Worm (Caenorhabditis elegans): Measurements from ENCODE around the gene F44E2.8.

The F44E2.8 gene

ce11 chrIII:8849507-8849906 is at the start of gene F44E2.8:
Gene F44E2.8 (minus strand): TSS chrIII:8849877.
- TF ChIP-seq cog-1 (tag; optimal IDR thresholded peaks at IDR 0.05): no peak

DNA sequence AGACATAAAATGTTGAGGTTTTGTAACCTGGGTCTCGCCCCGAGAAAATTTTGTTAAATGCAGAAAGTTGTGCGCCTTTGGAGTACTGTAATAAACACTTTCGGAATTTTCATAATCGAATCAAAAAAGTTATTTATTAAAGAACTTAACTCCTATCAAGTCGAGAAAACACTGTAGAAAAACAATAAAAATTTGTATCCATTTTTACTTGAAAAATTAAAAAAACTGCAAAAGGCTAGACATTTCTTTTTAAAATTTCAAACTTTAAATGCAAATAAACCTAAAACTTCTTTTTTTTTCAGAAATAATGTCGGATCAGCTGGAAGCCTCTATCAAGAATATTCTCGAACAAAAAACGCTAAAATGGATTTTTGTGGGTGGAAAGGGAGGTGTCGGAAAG is 45.1 kb upstream of the F44E2.8 start, which contains the start of gene asna-1:
TSS of gene asna-1 (plus strand) at position 301 of the 400 bp plus-strand sequence.
- TF ChIP-seq T22C8.4 (GFP tag; IDR thresholded peaks at IDR 0.05) (no peak), cog-1 (tag; optimal IDR thresholded peaks at IDR 0.05) (no peak), ztf-29 (GFP tag; IDR thresholded peaks at IDR 0.05) (no peak), tab-1 (GFP tag; IDR thresholded peaks at IDR 0.05) (no peak), klf-2 (GFP tag; conservative IDR thresholded peaks at IDR 0.05) (no peak), flt-1 (GFP tag; IDR thresholded peaks at IDR 0.05) (no peak), ref-1 (GFP tag; conservative IDR thresholded peaks at IDR 0.05) (no peak), med-1 (GFP tag; optimal IDR thresholded peaks at IDR 0.05; ENCODE audit: insufficient read depth) (no peak), ztf-23 (GFP tag; IDR thresholded peaks at IDR 0.05) (no peak)

DNA sequence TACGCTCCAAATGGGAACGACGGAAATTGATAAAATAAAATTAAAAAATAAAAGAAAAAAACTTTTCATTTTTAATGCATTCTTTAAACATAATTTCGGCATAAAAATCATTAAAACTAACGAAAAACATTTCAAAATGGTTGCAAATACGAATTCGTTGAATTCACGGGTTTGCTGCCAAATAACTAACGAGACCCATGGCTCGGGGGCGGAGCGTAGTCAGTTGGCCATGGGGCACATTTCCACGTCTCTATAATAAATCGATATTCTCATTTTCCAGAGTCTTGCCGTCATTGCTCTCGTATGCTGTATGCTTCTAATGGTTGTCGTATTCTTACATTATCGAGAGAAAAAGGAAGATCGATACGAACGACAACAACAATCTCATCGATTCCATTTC is 43.8 kb upstream of the F44E2.8 start, which contains the start of gene ZK637.4:
TSS of gene ZK637.4 (plus strand) at position 301 of the 400 bp plus-strand sequence.
- TF ChIP-seq klf-2 (GFP tag; conservative IDR thresholded peaks at IDR 0.05) (no peak), cog-1 (tag; optimal IDR thresholded peaks at IDR 0.05) (no peak), ref-1 (GFP tag; conservative IDR thresholded peaks at IDR 0.05) (no peak), ztf-29 (GFP tag; IDR thresholded peaks at IDR 0.05) (no peak), T22C8.4 (GFP tag; IDR thresholded peaks at IDR 0.05) (no peak), ztf-23 (GFP tag; IDR thresholded peaks at IDR 0.05) (no peak), med-1 (GFP tag; optimal IDR thresholded peaks at IDR 0.05; ENCODE audit: insufficient read depth) (no peak), flt-1 (GFP tag; IDR thresholded peaks at IDR 0.05) (no peak)

ce11 chrIII:8889931-8890330 is 40.3 kb upstream of the F44E2.8 start, which contains the start of gene lnkn-1:
Gene lnkn-1 (plus strand): TSS chrIII:8890231.
- TF ChIP-seq flt-1 (GFP tag; IDR thresholded peaks at IDR 0.05) (no peak), ztf-23 (GFP tag; IDR thresholded peaks at IDR 0.05) (no peak), cog-1 (tag; optimal IDR thresholded peaks at IDR 0.05) (no peak), T22C8.4 (GFP tag; IDR thresholded peaks at IDR 0.05) (no peak), ztf-29 (GFP tag; IDR thresholded peaks at IDR 0.05) (no peak), med-1 (GFP tag; optimal IDR thresholded peaks at IDR 0.05; ENCODE audit: insufficient read depth) (no peak), ref-1 (GFP tag; conservative IDR thresholded peaks at IDR 0.05) (no peak), klf-2 (GFP tag; conservative IDR thresholded peaks at IDR 0.05) (no peak), tab-1 (GFP tag; IDR thresholded peaks at IDR 0.05) (no peak)

- TF ChIP-seq T22C8.4 (GFP tag; IDR thresholded peaks at IDR 0.05) (no peak), cog-1 (tag; optimal IDR thresholded peaks at IDR 0.05) (peak; percentile 16), ref-1 (GFP tag; conservative IDR thresholded peaks at IDR 0.05) (no peak), ztf-23 (GFP tag; IDR thresholded peaks at IDR 0.05) (peak; percentile 37; the same call in 1 of the 2 replicates)
Observed at ce11 chrIII:8888956-8889355, 39.3 kb upstream of the F44E2.8 start, which contains the start of gene ZK637.14. Gene ZK637.14 (minus strand): TSS chrIII:8889156.

DNA sequence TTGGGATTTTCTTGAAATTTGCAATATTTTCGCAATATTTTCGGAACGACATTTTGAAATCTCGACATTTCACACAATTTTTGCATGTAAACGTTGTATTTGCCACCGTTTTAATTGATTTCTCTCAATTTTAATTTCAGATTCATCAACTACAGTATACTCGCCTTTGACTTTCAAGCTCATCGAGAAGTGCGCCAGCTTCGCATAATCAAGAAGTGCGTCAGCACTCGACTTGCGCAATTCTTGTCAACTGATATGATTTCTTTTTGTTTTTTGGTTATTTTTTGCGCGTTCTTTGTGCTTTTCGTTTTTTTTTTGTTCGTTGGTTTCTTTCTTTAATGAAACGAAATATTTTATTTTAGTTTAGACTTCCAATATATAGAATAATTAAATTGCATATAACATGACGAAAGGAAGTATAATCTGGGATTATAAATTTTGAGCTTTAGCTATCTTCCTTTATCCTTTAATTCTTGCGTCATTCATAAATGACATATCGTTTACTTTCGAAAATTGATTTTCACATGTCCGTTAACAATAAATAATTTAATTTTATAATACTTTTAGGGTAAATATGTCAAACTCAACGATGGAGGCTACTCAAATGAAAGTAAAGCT is 37.6 kb upstream of the F44E2.8 start, which contains the start of gene famh-136:
TSS of gene famh-136 (plus strand) at position 568 of the 618 bp plus-strand sequence.
- peak; percentile 58 for TF ChIP-seq flt-1 (GFP tag; IDR thresholded peaks at IDR 0.05)
- TF ChIP-seq med-1 (GFP tag; optimal IDR thresholded peaks at IDR 0.05; ENCODE audit: insufficient read depth): peak; percentile 33
- no peak for TF ChIP-seq ref-1 (GFP tag; conservative IDR thresholded peaks at IDR 0.05)
- no peak for TF ChIP-seq klf-2 (GFP tag; conservative IDR thresholded peaks at IDR 0.05)
- peak; percentile 49 for TF ChIP-seq cog-1 (tag; optimal IDR thresholded peaks at IDR 0.05)
- peak; percentile 86 for TF ChIP-seq ztf-23 (GFP tag; IDR thresholded peaks at IDR 0.05)
- TF ChIP-seq tab-1 (GFP tag; IDR thresholded peaks at IDR 0.05): no peak
- TF ChIP-seq T22C8.4 (GFP tag; IDR thresholded peaks at IDR 0.05): no peak
- TF ChIP-seq ztf-29 (GFP tag; IDR thresholded peaks at IDR 0.05): no peak

DNA sequence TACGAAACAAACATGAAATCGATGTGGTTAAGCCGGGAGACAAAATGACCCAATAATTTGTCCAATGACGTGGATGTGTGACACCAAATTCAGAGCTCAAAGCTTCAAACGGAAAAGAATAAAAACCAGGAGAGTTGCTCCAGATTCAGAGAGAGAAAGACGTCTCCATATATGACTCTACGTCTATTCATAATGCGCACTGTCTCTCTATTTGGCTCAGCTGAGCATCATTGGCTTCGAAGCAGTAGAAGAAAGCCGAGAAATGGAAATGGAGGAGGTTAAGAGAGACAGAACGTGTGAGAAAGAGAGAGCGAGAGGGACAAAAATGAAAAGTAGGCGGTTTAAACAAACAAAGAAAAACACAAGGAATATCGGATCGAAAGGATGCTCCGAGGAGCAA is 36.6 kb upstream of the F44E2.8 start:
- TF ChIP-seq T22C8.4 (GFP tag; IDR thresholded peaks at IDR 0.05) (no peak), ztf-23 (GFP tag; IDR thresholded peaks at IDR 0.05) (no peak), cog-1 (tag; optimal IDR thresholded peaks at IDR 0.05) (no peak), med-1 (GFP tag; optimal IDR thresholded peaks at IDR 0.05; ENCODE audit: insufficient read depth) (no peak), ref-1 (GFP tag; conservative IDR thresholded peaks at IDR 0.05) (no peak), tab-1 (GFP tag; IDR thresholded peaks at IDR 0.05) (no peak), flt-1 (GFP tag; IDR thresholded peaks at IDR 0.05) (no peak), ztf-29 (GFP tag; IDR thresholded peaks at IDR 0.05) (no peak), klf-2 (GFP tag; conservative IDR thresholded peaks at IDR 0.05) (no peak)

- TF ChIP-seq cog-1 (tag; optimal IDR thresholded peaks at IDR 0.05): no peak
- no peak for TF ChIP-seq med-1 (GFP tag; optimal IDR thresholded peaks at IDR 0.05; ENCODE audit: insufficient read depth)
- TF ChIP-seq ztf-29 (GFP tag; IDR thresholded peaks at IDR 0.05): no peak
- no peak for TF ChIP-seq tab-1 (GFP tag; IDR thresholded peaks at IDR 0.05)
- no peak for TF ChIP-seq T22C8.4 (GFP tag; IDR thresholded peaks at IDR 0.05)
- no peak for TF ChIP-seq flt-1 (GFP tag; IDR thresholded peaks at IDR 0.05)
- TF ChIP-seq klf-2 (GFP tag; conservative IDR thresholded peaks at IDR 0.05): no peak
Observed at ce11 chrIII:8885150-8885549, 35.5 kb upstream of the F44E2.8 start, which contains the start of gene svop-1. Gene svop-1 (minus strand): TSS chrIII:8885488.

ce11 chrIII:8882333-8882732 is 32.7 kb upstream of the F44E2.8 start:
- TF ChIP-seq med-1 (GFP tag; optimal IDR thresholded peaks at IDR 0.05; ENCODE audit: insufficient read depth) (no peak), ztf-23 (GFP tag; IDR thresholded peaks at IDR 0.05) (no peak), ref-1 (GFP tag; conservative IDR thresholded peaks at IDR 0.05) (no peak), cog-1 (tag; optimal IDR thresholded peaks at IDR 0.05) (no peak), klf-2 (GFP tag; conservative IDR thresholded peaks at IDR 0.05) (no peak), tab-1 (GFP tag; IDR thresholded peaks at IDR 0.05) (no peak), flt-1 (GFP tag; IDR thresholded peaks at IDR 0.05) (no peak), T22C8.4 (GFP tag; IDR thresholded peaks at IDR 0.05) (no peak), ztf-29 (GFP tag; IDR thresholded peaks at IDR 0.05) (no peak)

DNA sequence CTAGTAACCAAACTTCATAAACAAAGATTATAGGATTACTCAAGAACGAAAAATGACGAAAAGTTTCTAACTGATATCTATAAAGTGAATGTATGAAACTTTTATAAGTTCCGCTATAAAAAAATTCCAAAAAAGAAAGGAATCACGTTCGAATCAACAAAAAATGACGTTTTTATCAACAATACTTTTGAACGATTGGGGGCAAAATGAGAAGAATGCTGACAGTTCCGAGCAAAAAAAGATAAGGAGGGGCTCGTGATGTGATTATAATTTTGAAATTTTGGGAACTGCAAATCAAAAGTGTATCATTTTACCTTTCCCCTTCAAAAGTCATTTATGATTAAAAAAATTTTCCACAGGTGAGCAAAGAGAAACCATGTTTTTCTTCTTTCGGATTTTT is 29.3 kb upstream of the F44E2.8 start:
- TF ChIP-seq ztf-29 (GFP tag; IDR thresholded peaks at IDR 0.05): no peak
- no peak for TF ChIP-seq flt-1 (GFP tag; IDR thresholded peaks at IDR 0.05)
- no peak for TF ChIP-seq med-1 (GFP tag; optimal IDR thresholded peaks at IDR 0.05; ENCODE audit: insufficient read depth)
- no peak for TF ChIP-seq T22C8.4 (GFP tag; IDR thresholded peaks at IDR 0.05)
- no peak for TF ChIP-seq cog-1 (tag; optimal IDR thresholded peaks at IDR 0.05)
- no peak for TF ChIP-seq tab-1 (GFP tag; IDR thresholded peaks at IDR 0.05)
- TF ChIP-seq ztf-23 (GFP tag; IDR thresholded peaks at IDR 0.05): no peak
- TF ChIP-seq klf-2 (GFP tag; conservative IDR thresholded peaks at IDR 0.05): no peak
- TF ChIP-seq ref-1 (GFP tag; conservative IDR thresholded peaks at IDR 0.05): no peak

All from whole organism, midembryonic.